Fruit fly (Drosophila melanogaster) whole organism, pupa: ENCODE data around the gene UK114.
A peak's percentile ranks its signal among the peaks of the same experiment; 100 is the strongest.

Source experiments
- CG14655 ChIP-seq: fragments of 200-800 bp; sonication (Bioruptor generic); optimal IDR thresholded peaks from 3 replicates; lab custom pipeline; 2017; ENCODE audit warnings: mild to moderate bottlenecking, missing biosample characterization, missing genetic modification reagents, missing genetic modification characterization
- CG32121 ChIP-seq: fragments of 200-800 bp; sonication (Bioruptor generic); IDR thresholded peaks from 2 replicates; pipeline ENCODE4 v1.3.6; 2022; ENCODE audit warnings: missing biosample characterization, missing genetic modification characterization
- CG8159 ChIP-seq: fragments of 200-800 bp; sonication (Bioruptor generic); optimal IDR thresholded peaks from 3 replicates; lab custom pipeline; 2018; ENCODE audit warnings: missing biosample characterization, mild to moderate bottlenecking, missing genetic modification characterization, moderate library complexity
- EcR ChIP-seq: fragments of 200-800 bp; sonication (Bioruptor generic); optimal IDR thresholded peaks from 3 replicates; lab custom pipeline; 2019; ENCODE audit warnings: missing biosample characterization, missing genetic modification characterization, mild to moderate bottlenecking, moderate library complexity, missing genetic modification reagents
- fd96Ca ChIP-seq: fragments of 200-800 bp; sonication (Bioruptor generic); IDR thresholded peaks from 3 replicates; pipeline ENCODE4 v1.3.6; 2022; ENCODE audit warnings: missing biosample characterization, missing genetic modification characterization
- rn ChIP-seq: fragments of 200-800 bp; sonication (Bioruptor generic); IDR thresholded peaks from 2 replicates; pipeline ENCODE4 v1.3.6; 2022; ENCODE audit warnings: missing biosample characterization, missing genetic modification characterization

- no peak for TF ChIP-seq CG32121 (GFP tag; lab: Robert Waterston, UW)
- no peak for TF ChIP-seq EcR (GFP tag; lab: Kevin White, UChicago)
- TF ChIP-seq CG14655: no peak
- no peak for TF ChIP-seq rn (GFP tag; lab: Robert Waterston, UW)
- TF ChIP-seq fd96Ca (GFP tag; lab: Robert Waterston, UW): no peak
- TF ChIP-seq CG8159 (tag; lab: Kevin White, UChicago): peak; percentile 50
Measured at dm6 chr2L:15271757-15272589, 2.9 kb downstream of the UK114 start, which contains the start of gene Cul3.
